Worm (Caenorhabditis elegans): Measurements from ENCODE around the gene F36D4.5.
"Not testable (repeated sequence)": the region's sequence is repeated elsewhere in the genome, so short reads cannot be mapped to it uniquely, and the experiment has no call there.

Gene F36D4.5

DNA sequence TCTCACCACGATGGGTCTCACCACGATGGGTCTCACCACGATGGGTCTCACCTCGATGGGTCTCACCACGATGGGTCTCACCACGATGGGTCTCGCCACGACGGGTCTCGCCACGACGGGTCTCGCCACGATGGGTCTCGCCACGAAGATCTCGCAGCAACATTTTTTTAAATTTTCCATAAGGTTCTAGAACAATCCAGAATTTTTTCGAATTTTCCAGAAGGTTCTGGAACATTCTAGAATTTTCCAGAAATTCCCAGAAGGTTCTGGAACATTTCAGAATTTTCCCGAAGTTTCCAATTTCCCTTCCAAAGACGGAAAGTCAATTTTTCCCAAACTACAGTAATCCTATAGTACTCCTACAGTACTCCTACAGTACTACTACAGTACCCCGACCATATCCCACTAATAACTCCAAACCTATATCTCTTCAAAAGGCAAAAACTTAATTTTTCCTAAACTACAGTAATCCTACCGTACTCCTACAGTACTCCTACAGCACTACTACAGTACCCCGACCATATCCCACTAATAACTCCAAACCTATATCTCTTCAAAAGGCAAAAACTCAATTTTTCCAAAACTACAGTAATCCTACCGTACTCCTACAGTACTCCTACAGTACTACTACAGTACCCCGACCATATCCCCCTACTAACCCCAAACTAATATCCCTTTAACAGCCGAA is 13.8 kb upstream of the F36D4.5 start, which contains the start of gene Y54B9A.1:
Gene Y54B9A.1, minus strand, starts transcription at position 235 of the 688 bp plus-strand sequence.
- not testable (repeated sequence) for TF ChIP-seq him-1, W03F9.2, dao-5 (tag; optimal IDR thresholded peaks at IDR 0.05)

DNA sequence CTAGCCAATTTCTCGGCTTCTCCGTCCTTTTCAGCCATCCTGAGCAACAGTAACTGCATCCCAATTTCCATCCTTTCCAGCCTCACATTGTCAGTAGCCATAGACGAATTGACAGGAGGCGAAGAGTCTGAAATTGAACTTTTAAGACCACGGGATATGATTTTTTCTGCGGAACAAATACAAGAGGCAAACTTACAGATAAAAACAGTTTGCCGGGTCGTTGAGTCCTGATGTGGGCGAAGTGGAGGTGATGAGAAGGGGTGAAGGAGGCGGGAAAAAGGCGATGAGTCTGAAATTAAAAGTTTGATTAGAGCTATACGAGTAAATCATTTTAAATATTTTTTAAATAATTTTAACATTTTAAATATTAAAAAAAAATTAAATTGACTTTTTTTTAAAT is 1.5 kb upstream of the F36D4.5 start, which contains the start of gene F36D4.6:
Gene F36D4.6, minus strand, starts transcription at position 101 of the 400 bp plus-strand sequence.
- TF ChIP-seq W03F9.2 (tag; optimal IDR thresholded peaks at IDR 0.05) (no peak), dao-5 (tag; optimal IDR thresholded peaks at IDR 0.05) (no peak), him-1 (tag; optimal IDR thresholded peaks at IDR 0.05) (no peak)

DNA sequence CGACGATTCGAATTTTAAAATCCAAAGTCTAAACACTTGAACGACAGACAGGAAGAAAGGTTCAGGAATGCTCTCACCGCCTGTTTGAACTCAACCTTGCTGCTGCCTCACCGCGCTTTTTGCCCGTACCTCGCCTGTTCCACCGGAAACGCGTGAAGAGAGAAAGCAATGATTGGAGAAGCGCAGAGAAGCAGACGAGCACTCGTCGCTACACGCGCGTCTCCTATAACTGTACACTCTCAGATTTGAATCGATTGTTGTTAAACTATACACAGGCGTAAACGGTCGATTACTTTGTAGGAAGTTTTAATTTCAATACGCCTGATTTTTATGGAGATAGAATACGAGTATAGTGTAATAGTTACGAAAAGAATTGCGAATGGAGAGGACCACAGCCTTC is 1.1 kb downstream of the F36D4.5 start:
- TF ChIP-seq W03F9.2 (tag; optimal IDR thresholded peaks at IDR 0.05) (no peak), dao-5 (tag; optimal IDR thresholded peaks at IDR 0.05) (no peak), him-1 (tag; optimal IDR thresholded peaks at IDR 0.05) (no peak)

DNA sequence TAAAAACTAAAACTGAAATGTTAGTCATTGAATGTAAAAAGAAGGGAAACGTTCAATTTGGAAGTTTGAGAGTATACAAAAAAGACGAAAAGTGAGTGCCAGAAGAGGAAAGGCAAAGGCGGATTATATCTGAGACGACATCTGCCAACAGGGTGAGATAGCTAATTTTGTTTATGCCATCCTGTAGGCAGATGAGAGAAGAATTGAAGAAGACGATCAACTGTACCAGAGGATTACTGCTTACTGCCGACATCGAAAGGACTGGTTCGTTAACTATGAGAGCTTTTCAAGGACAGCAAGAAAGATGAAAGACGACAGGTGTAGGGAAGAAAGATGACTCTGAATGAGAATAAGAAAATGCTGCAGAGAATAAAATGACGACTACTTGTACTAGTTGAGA is 2.1 kb downstream of the F36D4.5 start:
- TF ChIP-seq W03F9.2 (tag; optimal IDR thresholded peaks at IDR 0.05), result no peak
- no peak for TF ChIP-seq dao-5 (tag; optimal IDR thresholded peaks at IDR 0.05)
- TF ChIP-seq him-1 (tag; optimal IDR thresholded peaks at IDR 0.05), result no peak

DNA sequence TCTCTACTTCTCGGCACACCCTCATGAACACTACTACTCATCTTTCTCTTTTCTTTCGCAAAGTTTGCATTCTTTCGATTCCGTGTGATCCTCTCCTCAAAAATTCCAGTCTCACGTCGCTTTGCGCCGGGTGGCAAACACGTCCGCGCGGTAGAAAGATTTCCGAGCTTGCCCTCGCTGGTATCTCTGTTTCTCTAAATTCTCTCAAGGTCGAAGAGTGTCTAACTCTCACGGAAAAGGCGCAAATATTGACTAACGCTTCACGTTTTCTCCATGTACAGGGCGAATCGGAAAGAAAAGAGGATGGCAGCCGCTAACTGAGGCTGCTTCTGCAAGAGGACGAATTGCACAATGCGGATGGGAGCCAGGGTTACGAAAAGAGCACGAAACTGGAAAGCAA is 2.9 kb downstream of the F36D4.5 start:
- TF ChIP-seq dao-5 (tag; optimal IDR thresholded peaks at IDR 0.05), result no peak
- TF ChIP-seq W03F9.2 (tag; optimal IDR thresholded peaks at IDR 0.05), result no peak
- TF ChIP-seq him-1 (tag; optimal IDR thresholded peaks at IDR 0.05), result no peak

DNA sequence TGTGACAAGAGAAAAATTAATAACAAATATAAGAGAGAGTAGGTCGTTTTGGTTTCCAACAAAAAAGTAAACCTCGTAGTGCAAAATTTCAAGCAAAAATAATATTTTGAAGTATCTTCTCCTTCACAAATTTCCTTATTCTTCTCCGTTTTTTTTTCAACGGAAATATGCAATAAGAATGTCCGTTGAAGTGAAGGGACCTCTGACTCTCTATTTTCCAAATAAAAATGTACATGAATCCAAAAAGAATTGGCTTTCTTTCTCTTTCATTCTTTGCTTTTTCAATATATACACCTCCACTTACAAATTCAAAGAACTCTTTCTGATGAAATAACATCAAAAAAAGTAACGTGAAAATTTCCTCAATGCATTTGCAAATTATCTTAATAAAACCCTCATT is 9.0 kb downstream of the F36D4.5 start, which contains the start of gene F36D4.1:
Gene F36D4.1, plus strand, starts transcription at position 301 of the 400 bp plus-strand sequence.
- TF ChIP-seq him-1 (tag; optimal IDR thresholded peaks at IDR 0.05) (no peak), dao-5 (tag; optimal IDR thresholded peaks at IDR 0.05) (no peak), W03F9.2 (tag; optimal IDR thresholded peaks at IDR 0.05) (no peak)

DNA sequence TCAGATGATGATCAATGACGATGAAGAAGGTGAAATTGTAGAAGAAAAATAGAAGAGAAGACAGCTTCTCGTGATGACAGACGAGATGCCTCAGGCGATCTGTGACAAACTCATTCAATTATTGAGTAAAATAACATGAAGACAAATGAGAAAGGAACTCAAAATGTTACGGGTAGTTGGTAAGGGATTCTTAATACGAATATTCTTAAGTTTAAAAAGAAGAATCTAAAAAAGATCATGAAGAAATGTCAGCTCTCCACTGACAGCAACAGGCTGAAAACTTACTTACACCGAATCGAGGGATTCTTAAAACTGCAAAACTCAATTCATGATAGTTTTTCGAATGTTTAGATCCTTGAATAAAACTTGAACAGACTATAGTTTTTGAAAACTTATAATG is 11.1 kb downstream of the F36D4.5 start, which contains the start of gene F36D4.4:
Gene F36D4.4, minus strand, starts transcription at position 101 of the 400 bp plus-strand sequence.
- TF ChIP-seq him-1 (tag; optimal IDR thresholded peaks at IDR 0.05), result no peak
- no peak for TF ChIP-seq dao-5 (tag; optimal IDR thresholded peaks at IDR 0.05)

DNA sequence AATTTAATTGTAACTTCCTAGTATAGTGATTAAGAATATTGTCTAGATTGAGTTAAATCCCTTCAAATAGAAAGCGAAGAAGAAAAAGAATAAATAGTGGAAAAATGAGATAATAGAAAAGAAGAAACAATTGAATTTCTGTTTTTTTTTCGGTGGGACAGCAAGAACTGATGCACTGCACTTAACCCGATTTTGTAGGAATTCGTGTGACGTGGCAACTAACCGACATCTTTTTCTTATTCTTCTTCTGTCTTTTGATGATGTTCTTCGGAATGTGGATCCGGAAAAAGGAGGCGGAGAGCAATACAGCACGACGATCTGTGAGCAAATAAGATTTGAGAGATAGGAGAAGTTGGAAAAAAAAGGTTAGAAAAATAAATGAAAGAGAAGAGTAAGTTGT is 16.7 kb downstream of the F36D4.5 start:
- TF ChIP-seq W03F9.2 (tag; optimal IDR thresholded peaks at IDR 0.05) (no peak), him-1 (tag; optimal IDR thresholded peaks at IDR 0.05) (no peak), dao-5 (tag; optimal IDR thresholded peaks at IDR 0.05) (no peak)

DNA sequence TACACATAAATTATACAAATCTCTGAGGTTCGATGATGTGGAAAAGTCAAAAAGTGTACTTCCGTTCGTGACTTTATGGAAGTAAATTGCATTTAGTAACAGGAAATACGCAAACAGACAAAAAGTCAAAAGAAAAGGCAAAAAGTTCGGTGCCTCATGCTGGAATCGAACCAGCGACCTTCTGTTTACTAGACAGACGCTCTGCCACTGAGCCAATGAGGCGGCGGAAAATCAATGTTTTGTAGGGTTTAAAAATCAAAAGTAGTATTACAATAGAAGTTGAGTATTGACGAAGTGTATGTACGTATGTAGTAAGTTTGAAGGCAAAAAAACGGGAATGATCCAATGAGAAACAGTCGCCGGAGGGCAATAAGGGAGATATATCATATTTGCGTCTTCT is 18.7 kb downstream of the F36D4.5 start:
- TF ChIP-seq W03F9.2 (tag; optimal IDR thresholded peaks at IDR 0.05) (no peak), dao-5 (tag; optimal IDR thresholded peaks at IDR 0.05) (no peak), him-1 (tag; optimal IDR thresholded peaks at IDR 0.05) (no peak)

DNA sequence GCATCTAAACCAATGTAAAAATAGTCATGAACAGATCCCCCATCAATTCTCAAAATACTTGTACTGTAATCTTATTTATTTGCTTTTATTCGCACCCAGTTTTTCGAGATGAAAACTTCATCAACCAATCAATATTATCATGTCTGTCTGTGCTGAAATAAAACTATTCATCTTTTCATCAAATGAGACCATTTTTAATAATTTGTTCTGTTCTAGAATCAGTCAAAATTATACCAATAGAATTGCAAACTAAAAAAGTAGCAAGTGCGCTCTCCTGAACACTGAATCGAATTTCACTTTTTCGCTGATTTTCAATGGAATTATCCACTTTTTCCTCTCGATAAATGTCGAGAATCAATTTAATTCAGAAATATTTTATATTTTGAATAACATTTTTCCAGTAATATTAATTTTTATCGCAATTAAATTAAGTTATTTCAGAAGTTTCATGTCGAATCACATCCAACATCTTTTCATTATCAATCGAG is 25.7 kb downstream of the F36D4.5 start, which contains the start of gene trpp-4:
Gene trpp-4, plus strand, starts transcription at position 442 of the 488 bp plus-strand sequence.
- TF ChIP-seq dao-5 (tag; optimal IDR thresholded peaks at IDR 0.05) (no peak), him-1 (tag; optimal IDR thresholded peaks at IDR 0.05) (no peak), W03F9.2 (tag; optimal IDR thresholded peaks at IDR 0.05) (no peak)

DNA sequence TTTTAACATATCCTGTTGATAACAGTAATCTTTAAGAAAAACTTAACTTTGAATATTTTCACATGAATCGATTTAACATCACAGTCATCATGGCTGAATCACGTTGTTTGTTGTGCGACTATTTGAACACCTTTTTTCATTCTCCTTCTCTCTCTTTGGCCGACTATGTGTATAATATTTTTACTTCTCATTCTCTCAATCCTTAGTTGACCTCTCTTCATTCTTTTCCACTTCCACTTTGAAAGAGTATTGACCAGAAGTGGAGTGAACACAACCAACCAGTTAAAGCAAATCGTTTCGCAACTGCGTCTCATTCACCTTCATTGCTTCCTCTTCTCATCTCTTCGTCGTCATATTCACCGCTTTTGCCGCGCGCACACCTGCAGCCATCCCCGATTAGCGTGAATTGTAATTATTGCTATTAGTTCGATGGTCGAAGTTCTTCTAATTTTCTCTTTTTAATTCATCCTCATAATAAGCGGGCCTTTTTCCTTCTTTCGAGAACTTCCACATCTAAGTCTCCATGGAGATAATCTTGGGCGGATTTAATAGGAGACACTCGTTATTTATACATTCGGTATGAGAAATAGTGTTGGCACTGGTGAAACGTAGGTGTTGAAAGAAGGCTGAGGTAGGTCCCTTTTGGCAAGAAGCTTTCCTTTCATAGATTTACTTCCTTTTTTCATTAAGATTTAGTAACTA is 30.5 kb downstream of the F36D4.5 start:
- TF ChIP-seq him-1 (tag; optimal IDR thresholded peaks at IDR 0.05), result no peak
- no peak for TF ChIP-seq W03F9.2 (tag; optimal IDR thresholded peaks at IDR 0.05)
- no peak for TF ChIP-seq dao-5 (tag; optimal IDR thresholded peaks at IDR 0.05)

DNA sequence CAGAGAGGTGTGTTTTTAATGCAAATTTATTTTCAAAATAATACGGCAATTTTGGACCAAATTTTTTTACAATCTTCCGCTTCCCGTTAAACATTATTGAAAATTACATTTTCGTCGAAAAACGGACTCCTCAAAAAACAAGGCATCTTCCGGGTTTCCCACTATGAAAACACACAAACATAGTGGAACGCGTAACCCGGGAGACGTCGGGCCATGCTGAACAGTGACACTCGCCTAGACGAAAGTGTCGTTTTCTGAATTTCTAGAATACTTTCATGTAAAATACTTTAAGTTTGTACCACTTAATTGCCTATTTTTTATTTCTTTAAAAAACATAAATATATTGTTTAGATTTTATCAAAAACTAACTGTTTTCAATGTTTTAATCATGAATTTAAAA is 33.7 kb downstream of the F36D4.5 start:
- TF ChIP-seq W03F9.2 (tag; optimal IDR thresholded peaks at IDR 0.05) (no peak), dao-5 (tag; optimal IDR thresholded peaks at IDR 0.05) (no peak), him-1 (tag; optimal IDR thresholded peaks at IDR 0.05) (no peak)

DNA sequence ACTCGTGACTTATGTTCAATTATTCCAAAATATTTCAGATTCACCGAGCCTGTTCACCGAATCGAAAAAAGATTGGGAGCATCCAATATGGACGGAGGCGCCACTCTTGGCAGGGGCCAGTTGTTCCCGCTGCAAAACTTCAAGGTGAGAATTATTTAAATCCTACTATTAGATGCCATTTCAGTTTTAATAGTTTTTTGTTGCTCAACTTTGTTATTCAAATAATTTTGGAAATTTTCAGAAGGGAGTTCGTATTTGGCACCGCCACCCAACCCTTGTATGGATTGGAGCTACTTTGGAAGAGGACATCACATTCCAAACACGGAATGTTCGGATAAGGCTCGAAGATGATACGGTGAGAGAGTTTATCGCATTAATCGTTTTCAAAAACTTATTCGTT is 39.5 kb downstream of the F36D4.5 start, which contains the start of gene hum-2:
Gene hum-2, plus strand, starts transcription at position 33 of the 400 bp plus-strand sequence.
- TF ChIP-seq dao-5 (tag; optimal IDR thresholded peaks at IDR 0.05) (no peak), him-1 (tag; optimal IDR thresholded peaks at IDR 0.05) (no peak), W03F9.2 (tag; optimal IDR thresholded peaks at IDR 0.05) (no peak)

DNA sequence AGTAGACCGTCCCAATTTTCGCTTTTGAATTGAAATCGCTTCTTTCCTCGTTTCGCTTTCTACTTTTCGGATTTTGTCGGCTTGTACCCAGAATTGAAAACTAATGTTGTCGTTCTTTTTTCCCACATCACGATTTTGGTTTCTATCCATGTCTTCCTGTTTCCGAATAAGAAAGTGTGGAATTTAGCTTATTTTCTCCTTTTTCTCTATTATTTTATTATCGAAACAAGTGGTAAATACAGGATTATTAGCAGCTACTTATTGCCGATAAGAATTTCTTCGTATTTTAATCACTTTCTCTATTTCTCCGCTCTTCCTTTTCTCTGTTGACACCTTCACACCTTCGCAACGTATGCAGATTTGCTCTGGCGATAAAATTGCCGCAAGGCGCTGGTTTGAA is 40.7 kb downstream of the F36D4.5 start:
- TF ChIP-seq dao-5 (tag; optimal IDR thresholded peaks at IDR 0.05) (no peak), W03F9.2 (tag; optimal IDR thresholded peaks at IDR 0.05) (no peak), him-1 (tag; optimal IDR thresholded peaks at IDR 0.05) (no peak)
